Fruit fly (Drosophila melanogaster) whole organism, adult: ENCODE measurements around the gene CG2854.

Source experiments
- CG11617 ChIP-seq: fragments of 200-800 bp; sonication (Bioruptor generic); optimal IDR thresholded peaks from 2 replicates; lab custom pipeline; 2017; ENCODE audit warnings: mild to moderate bottlenecking, missing biosample characterization, missing genetic modification reagents, missing genetic modification characterization
- CG12768 ChIP-seq: fragments of 200-800 bp; sonication (Bioruptor generic); optimal IDR thresholded peaks from 2 replicates; lab custom pipeline; 2017; ENCODE audit warnings: missing biosample characterization, missing genetic modification characterization, mild to moderate bottlenecking, moderate library complexity, missing genetic modification reagents
- CG14711 ChIP-seq: fragments of 200-800 bp; sonication (Bioruptor generic); optimal IDR thresholded peaks from 2 replicates; lab custom pipeline; 2018; ENCODE audit warnings: missing biosample characterization, mild to moderate bottlenecking, missing genetic modification characterization, moderate library complexity
- CG1620 ChIP-seq: fragments of 200-800 bp; sonication (Bioruptor generic); optimal IDR thresholded peaks from 2 replicates; lab custom pipeline; 2016; ENCODE audit warnings: missing biosample characterization, missing genetic modification characterization
- CG33017 ChIP-seq: fragments of 200-800 bp; sonication (Bioruptor generic); optimal IDR thresholded peaks from 2 replicates; lab custom pipeline; 2018; ENCODE audit warnings: missing biosample characterization, mild to moderate bottlenecking, missing genetic modification characterization, moderate library complexity
- CG5204 ChIP-seq: fragments of 200-800 bp; sonication (Bioruptor generic); optimal IDR thresholded peaks from 2 replicates; lab custom pipeline; 2016; ENCODE audit warnings: missing biosample characterization, missing genetic modification characterization
- CG7045 ChIP-seq: fragments of 200-800 bp; sonication (Bioruptor generic); optimal IDR thresholded peaks from 2 replicates; lab custom pipeline; 2017; ENCODE audit warnings: missing biosample characterization, mild to moderate bottlenecking, missing genetic modification characterization
- CG7101 ChIP-seq: fragments of 200-800 bp; sonication (Bioruptor generic); optimal IDR thresholded peaks from 2 replicates; lab custom pipeline; 2018; ENCODE audit warnings: missing biosample characterization, mild to moderate bottlenecking, missing genetic modification characterization, moderate library complexity
- Clk ChIP-seq: fragments of 200-800 bp; sonication (Bioruptor generic); optimal IDR thresholded peaks from 2 replicates; lab custom pipeline; 2017; ENCODE audit warnings: missing biosample characterization, missing genetic modification characterization
- Crg-1 ChIP-seq: fragments of 200-800 bp; sonication (Bioruptor generic); optimal IDR thresholded peaks from 2 replicates; lab custom pipeline; 2016; ENCODE audit warnings: missing biosample characterization, missing genetic modification characterization
- Hr96 ChIP-seq: fragments of 200-800 bp; sonication (Bioruptor generic); optimal IDR thresholded peaks from 2 replicates; lab custom pipeline; 2016; ENCODE audit warnings: missing biosample characterization, missing genetic modification characterization
- Mnt ChIP-seq: fragments of 200-800 bp; sonication (Bioruptor generic); optimal IDR thresholded peaks from 2 replicates; lab custom pipeline; 2016; ENCODE audit warnings: missing biosample characterization, mild to moderate bottlenecking, missing genetic modification characterization
- bab1 ChIP-seq: fragments of 200-800 bp; sonication (Bioruptor generic); optimal IDR thresholded peaks from 3 replicates; lab custom pipeline; 2019; ENCODE audit warnings: missing biosample characterization, mild to moderate bottlenecking, missing genetic modification characterization, moderate library complexity
- cic ChIP-seq: fragments of 200-800 bp; sonication (Bioruptor generic); optimal IDR thresholded peaks from 2 replicates; lab custom pipeline; 2017; ENCODE audit warnings: missing biosample characterization, mild to moderate bottlenecking, missing genetic modification characterization, moderate library complexity
- cnc ChIP-seq, 2 experiments: fragments of >200 bp; optimal IDR thresholded peaks; 2 replicates each; lab custom pipeline; 2017
- kay ChIP-seq: fragments of 200-800 bp; sonication (Bioruptor generic); peaks from one replicate; lab custom pipeline; 2016; ENCODE audit warnings: missing biosample characterization, missing genetic modification characterization, borderline replicate concordance
- ovo ChIP-seq: fragments of 200-800 bp; sonication (Bioruptor generic); optimal IDR thresholded peaks from 2 replicates; lab custom pipeline; 2016; ENCODE audit warnings: missing biosample characterization, missing genetic modification characterization
- pad ChIP-seq: fragments of 200-800 bp; sonication (Bioruptor generic); optimal IDR thresholded peaks from 3 replicates; lab custom pipeline; 2017; ENCODE audit warnings: missing biosample characterization, missing genetic modification characterization, mild to moderate bottlenecking, moderate library complexity, missing genetic modification reagents
- tj ChIP-seq: fragments of 200-800 bp; sonication (Bioruptor generic); optimal IDR thresholded peaks from 3 replicates; lab custom pipeline; 2017; ENCODE audit warnings: missing biosample characterization, mild to moderate bottlenecking, missing genetic modification characterization, moderate library complexity
- toe ChIP-seq: fragments of 200-800 bp; sonication (Bioruptor generic); optimal IDR thresholded peaks from 2 replicates; lab custom pipeline; 2016; ENCODE audit warnings: missing biosample characterization, missing genetic modification characterization

The CG2854 gene

DNA sequence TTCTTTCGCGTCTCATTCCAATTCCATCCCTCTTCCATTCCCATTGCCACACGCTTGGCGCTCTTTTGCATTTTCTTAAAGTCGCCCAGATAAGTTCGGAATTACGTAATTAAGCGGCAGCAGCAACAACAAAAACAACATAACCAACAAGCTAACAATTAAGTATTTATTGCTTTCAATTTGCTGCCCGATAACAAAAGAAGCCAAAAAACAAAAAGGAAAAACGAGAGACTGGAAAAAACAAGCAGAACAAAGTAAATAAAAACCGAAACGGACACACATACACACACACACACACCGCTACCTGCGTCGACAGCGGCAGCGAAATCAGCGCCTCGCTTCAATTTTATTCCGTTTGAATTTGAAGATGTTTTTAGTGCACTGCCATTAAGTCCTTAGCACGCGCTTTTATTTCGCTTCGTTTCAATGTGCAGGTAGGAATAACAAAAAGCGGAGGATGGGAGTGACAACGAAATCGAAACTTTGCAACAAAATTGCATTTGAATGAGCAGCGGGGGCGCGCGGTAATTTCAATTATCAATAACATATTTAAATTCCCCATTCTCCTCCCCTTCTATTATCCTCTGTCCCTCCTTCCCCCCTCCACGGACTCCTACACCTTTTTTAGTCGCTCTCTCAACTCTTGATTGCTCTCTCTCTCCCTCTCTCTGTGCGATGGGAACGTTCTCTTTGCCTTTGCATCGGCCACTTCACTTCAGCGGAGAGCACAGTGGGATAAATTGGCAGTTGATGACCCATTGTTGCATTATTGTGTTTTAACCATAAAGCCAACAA lies 31.3 kb upstream of the CG2854 start, which contains the start of gene Raf:
Gene Raf (plus strand): TSS at position 32 of the 795 bp plus-strand sequence.
- TF ChIP-seq Crg-1 (GFP tag; lab: Kevin White, UChicago) (peak; percentile 79), cic (GFP tag; lab: Kevin White, UChicago) (no peak), ovo (GFP tag; lab: Kevin White, UChicago) (peak; percentile 72), CG7045 (GFP tag; lab: Kevin White, UChicago) (no peak), bab1 (GFP tag; lab: Kevin White, UChicago) (no peak), pad (peak; percentile 84)

- TF ChIP-seq CG7045 (GFP tag; lab: Kevin White, UChicago) (peak; percentile 71), kay (GFP tag; lab: Kevin White, UChicago) (no peak), Crg-1 (GFP tag; lab: Kevin White, UChicago) (peak; percentile 69), CG12768 (peak; percentile 83), toe (GFP tag; lab: Kevin White, UChicago) (peak; percentile 69), CG11617 (GFP tag; lab: Kevin White, UChicago) (peak; percentile 94), cic (GFP tag; lab: Kevin White, UChicago) (peak; percentile 57), CG33017 (tag; lab: Kevin White, UChicago) (peak; percentile 69), tj (GFP tag; lab: Kevin White, UChicago) (peak; percentile 98), ovo (GFP tag; lab: Kevin White, UChicago) (peak; percentile 58), bab1 (GFP tag; lab: Kevin White, UChicago) (peak; percentile 88), Clk (GFP tag; lab: Kevin White, UChicago) (peak; percentile 67), CG1620 (GFP tag; lab: Kevin White, UChicago) (peak; percentile 83), CG14711 (tag; lab: Kevin White, UChicago) (peak; percentile 76), cnc (optimal IDR thresholded peaks at IDR 0.05; lab: Kevin White, UChicago) (no peak), CG5204 (GFP tag; lab: Kevin White, UChicago) (peak; percentile 82), Hr96 (GFP tag; lab: Kevin White, UChicago) (peak; percentile 95), Mnt (GFP tag; lab: Kevin White, UChicago) (peak; percentile 73), CG7101 (tag; lab: Kevin White, UChicago) (peak; percentile 86), pad (peak; percentile 74)
Observed at dm6 chrX:2296230-2297044, 30.5 kb upstream of the CG2854 start.

- TF ChIP-seq Clk (GFP tag; lab: Kevin White, UChicago) (peak; percentile 27), Crg-1 (GFP tag; lab: Kevin White, UChicago) (peak; percentile 90), CG11617 (GFP tag; lab: Kevin White, UChicago) (peak; percentile 71), toe (GFP tag; lab: Kevin White, UChicago) (no peak), kay (GFP tag; lab: Kevin White, UChicago) (no peak), cic (GFP tag; lab: Kevin White, UChicago) (peak; percentile 66), CG12768 (peak; percentile 53), CG1620 (GFP tag; lab: Kevin White, UChicago) (peak; percentile 68), pad (peak; percentile 98), CG5204 (GFP tag; lab: Kevin White, UChicago) (peak; percentile 31), ovo (GFP tag; lab: Kevin White, UChicago) (peak; percentile 97), bab1 (GFP tag; lab: Kevin White, UChicago) (peak; percentile 97), CG14711 (tag; lab: Kevin White, UChicago) (peak; percentile 83), CG33017 (tag; lab: Kevin White, UChicago) (peak; percentile 60), Mnt (GFP tag; lab: Kevin White, UChicago) (peak; percentile 79), CG7045 (GFP tag; lab: Kevin White, UChicago) (peak; percentile 29), Hr96 (GFP tag; lab: Kevin White, UChicago) (peak; percentile 80), CG7101 (tag; lab: Kevin White, UChicago) (peak; percentile 89), tj (GFP tag; lab: Kevin White, UChicago) (peak; percentile 43), cnc (optimal IDR thresholded peaks at IDR 0.05; lab: Kevin White, UChicago) (no peak)
Observed at dm6 chrX:2297428-2298200, 29.3 kb upstream of the CG2854 start.

dm6 chrX:2298708-2299370 lies 28.1 kb upstream of the CG2854 start:
- peak; percentile 66 for TF ChIP-seq CG14711 (tag; lab: Kevin White, UChicago)
- TF ChIP-seq Mnt (GFP tag; lab: Kevin White, UChicago) = peak; percentile 18
- TF ChIP-seq pad = peak; percentile 31
- TF ChIP-seq CG7101 (tag; lab: Kevin White, UChicago) = peak; percentile 64
- peak; percentile 85 for TF ChIP-seq bab1 (GFP tag; lab: Kevin White, UChicago)
- no peak for TF ChIP-seq cnc (optimal IDR thresholded peaks at IDR 0.05; lab: Kevin White, UChicago)
- no peak for TF ChIP-seq toe (GFP tag; lab: Kevin White, UChicago)
